Worm (Caenorhabditis elegans): ENCODE data around the gene sqv-8.

ce11 chrII:9646928-9647838 lies at the start of gene sqv-8:
- TF ChIP-seq flt-1 (GFP tag; IDR thresholded peaks at IDR 0.05) (no peak), tab-1 (GFP tag; IDR thresholded peaks at IDR 0.05) (no peak), T22C8.4 (GFP tag; IDR thresholded peaks at IDR 0.05) (peak; percentile 35; the same call in 1 of the 2 replicates), ref-1 (GFP tag; conservative IDR thresholded peaks at IDR 0.05) (no peak), cog-1 (tag; optimal IDR thresholded peaks at IDR 0.05) (no peak), klf-2 (GFP tag; conservative IDR thresholded peaks at IDR 0.05) (no peak), ztf-23 (GFP tag; IDR thresholded peaks at IDR 0.05) (no peak), med-1 (GFP tag; optimal IDR thresholded peaks at IDR 0.05; ENCODE audit: insufficient read depth) (no peak)
